Fruit fly (Drosophila melanogaster) whole organism, embryonic: ENCODE measurements around the gene Mipp2.
A peak's percentile ranks its signal among the peaks of the same experiment; 100 is the strongest.

Experiments used
- pros ChIP-seq: fragments of 200-800 bp; sonication (Bioruptor generic); optimal IDR thresholded peaks from 3 replicates; lab custom pipeline; 2019; ENCODE audit warnings: missing biosample characterization, mild to moderate bottlenecking, missing genetic modification characterization, moderate library complexity

The Mipp2 gene

DNA sequence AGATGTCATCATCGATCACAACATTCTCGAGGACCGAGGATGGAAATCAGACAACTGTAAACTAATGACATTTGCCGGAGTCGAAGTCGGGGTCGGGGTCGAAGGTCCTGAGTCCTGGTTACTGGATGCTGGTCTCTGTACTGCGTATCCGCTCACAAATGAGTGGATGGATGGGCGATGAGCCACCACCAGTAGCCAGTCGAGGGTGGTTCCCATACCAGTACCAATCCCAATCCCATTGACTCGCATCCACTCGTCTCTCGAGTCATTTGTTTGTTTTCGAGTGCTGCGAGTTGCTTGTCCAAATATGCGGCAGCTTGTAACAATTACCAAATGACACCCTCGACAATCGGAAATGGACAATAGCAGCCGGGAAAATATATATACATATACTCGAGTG lies 58.4 kb downstream of the Mipp2 start (continued):
- peak; percentile 51 for TF ChIP-seq pros (GFP tag; lab: Kevin White, UChicago)
